Worm (Caenorhabditis elegans): ENCODE results near the gene C39F7.5.
A peak's percentile ranks its signal among the peaks of the same experiment; 100 is the strongest.

The C39F7.5 gene

DNA sequence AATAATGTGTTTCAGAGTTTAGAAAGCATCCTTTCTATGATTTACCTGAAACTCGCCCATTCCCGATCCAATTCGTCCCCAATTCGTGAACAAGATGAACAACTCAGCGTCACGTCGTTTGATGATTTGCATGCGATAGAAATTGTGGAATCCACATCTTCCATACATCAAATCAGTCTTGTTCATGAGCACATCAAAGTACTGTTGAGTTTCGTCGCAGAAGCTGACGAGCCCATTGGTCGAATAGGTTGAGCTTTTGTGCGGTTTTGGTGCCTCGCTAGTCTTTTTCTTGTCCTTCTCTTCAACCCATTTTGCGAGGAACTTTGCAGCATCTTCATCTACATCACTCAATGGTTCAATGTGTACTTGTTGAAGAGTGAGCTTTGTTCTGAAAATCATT lies 13.4 kb downstream of the C39F7.5 start:
- TF ChIP-seq ets-4 (GFP tag; optimal IDR thresholded peaks at IDR 0.05) (no peak), ztf-18 (tag; optimal IDR thresholded peaks at IDR 0.05) (no peak), die-1 (tag; optimal IDR thresholded peaks at IDR 0.05) (no peak), Y56A3A.18 (GFP tag; IDR thresholded peaks at IDR 0.05) (no peak), xnd-1 (tag; optimal IDR thresholded peaks at IDR 0.05) (no peak), ekl-4 (GFP tag; IDR thresholded peaks at IDR 0.05) (no peak), nhr-120 (GFP tag; IDR thresholded peaks at IDR 0.05) (no peak), F39B2.1 (GFP tag; IDR thresholded peaks at IDR 0.05) (no peak), nfya-2 (GFP tag; IDR thresholded peaks at IDR 0.05) (no peak), him-1 (tag; optimal IDR thresholded peaks at IDR 0.05) (no peak), sea-2 (GFP tag; IDR thresholded peaks at IDR 0.05) (no peak), lsy-27 (tag; optimal IDR thresholded peaks at IDR 0.05; ENCODE audit: borderline replicate concordance, insufficient read depth) (no peak), lin-35 (GFP tag; optimal IDR thresholded peaks at IDR 0.05) (no peak), lin-40 (tag; optimal IDR thresholded peaks at IDR 0.05) (no peak), pbrm-1 (GFP tag; IDR thresholded peaks at IDR 0.05) (no peak), let-607 (tag; optimal IDR thresholded peaks at IDR 0.05) (no peak), attf-6 (GFP tag; IDR thresholded peaks at IDR 0.05) (no peak), ztf-28 (GFP tag; IDR thresholded peaks at IDR 0.05) (no peak), ztf-3 (GFP tag; optimal IDR thresholded peaks at IDR 0.05) (no peak), ccch-3 (GFP tag; optimal IDR thresholded peaks at IDR 0.05) (no peak)

DNA sequence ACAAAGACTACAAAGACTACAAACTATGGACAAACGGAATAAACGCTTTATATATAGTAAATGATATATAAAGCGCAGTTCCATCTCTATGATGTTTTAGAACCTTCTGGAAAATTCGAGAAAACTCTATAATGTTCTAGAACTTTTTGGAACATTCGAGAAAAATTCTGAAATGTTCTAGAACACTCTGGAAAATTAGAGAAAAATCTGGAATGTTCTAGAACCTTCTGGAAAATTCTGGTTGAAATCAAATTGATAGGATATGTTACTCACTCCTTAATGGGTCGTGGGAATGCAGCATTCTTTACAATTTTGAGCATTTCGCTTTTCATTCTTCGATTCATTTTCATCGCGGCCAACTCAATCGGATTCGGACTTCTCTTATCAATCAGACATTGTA lies 14.0 kb downstream of the C39F7.5 start:
- TF ChIP-seq hlh-12 (tag; optimal IDR thresholded peaks at IDR 0.05) (no peak), hsf-1 (GFP tag; IDR thresholded peaks at IDR 0.05) (peak; percentile 92), madf-6 (GFP tag; IDR thresholded peaks at IDR 0.05) (no peak), rpc-1 (optimal IDR thresholded peaks at IDR 0.05) (peak; percentile 35), rpc-1 (tag; optimal IDR thresholded peaks at IDR 0.05) (no peak)

DNA sequence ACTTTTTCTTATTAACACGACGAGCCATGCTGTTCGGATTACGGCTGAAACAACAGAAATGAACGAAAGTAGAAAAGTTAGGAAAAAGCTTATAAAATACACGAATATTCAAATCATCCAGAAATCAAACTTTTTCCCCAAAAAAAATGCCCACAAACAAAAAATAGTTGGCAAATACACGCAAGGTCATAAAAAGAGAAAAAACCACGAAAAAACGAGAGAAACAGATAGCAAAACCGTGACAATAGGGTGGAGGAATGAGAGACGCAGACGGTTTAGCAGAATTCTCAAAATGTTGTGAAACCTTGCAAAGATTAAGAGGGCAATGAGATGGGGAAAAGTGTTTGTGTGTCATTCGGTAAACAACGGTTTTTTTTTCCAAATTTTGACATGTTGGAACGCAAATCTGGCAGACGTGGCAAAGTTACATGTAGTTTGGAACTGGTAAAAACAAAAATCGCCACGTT lies 21.1 kb downstream of the C39F7.5 start, which contains the start of gene tank-1:
tank-1 (minus strand) TSS at position 51 of the 467 bp plus-strand sequence.
- peak; percentile 88 for TF ChIP-seq hmg-1.2 (GFP tag; IDR thresholded peaks at IDR 0.05)
- no peak for TF ChIP-seq cebp-1 (GFP tag; IDR thresholded peaks at IDR 0.05)
- peak; percentile 82 for TF ChIP-seq cebp-1 (tag; optimal IDR thresholded peaks at IDR 0.05)
- TF ChIP-seq hrde-1 (tag; optimal IDR thresholded peaks at IDR 0.05; ENCODE audit: borderline replicate concordance): no peak
- TF ChIP-seq athp-1 (tag; optimal IDR thresholded peaks at IDR 0.05): no peak
- no peak for TF ChIP-seq madf-10 (tag; optimal IDR thresholded peaks at IDR 0.05)
- no peak for TF ChIP-seq madf-8 (GFP tag; conservative IDR thresholded peaks at IDR 0.05)
- 0 out of 2 replicates have a peak, but pooled peaks have one; percentile 18 for TF ChIP-seq dox-1 (GFP tag; IDR thresholded peaks at IDR 0.05)
- TF ChIP-seq F52B5.7 (tag; optimal IDR thresholded peaks at IDR 0.05): no peak
- TF ChIP-seq ztf-18 (tag; optimal IDR thresholded peaks at IDR 0.05): no peak

DNA sequence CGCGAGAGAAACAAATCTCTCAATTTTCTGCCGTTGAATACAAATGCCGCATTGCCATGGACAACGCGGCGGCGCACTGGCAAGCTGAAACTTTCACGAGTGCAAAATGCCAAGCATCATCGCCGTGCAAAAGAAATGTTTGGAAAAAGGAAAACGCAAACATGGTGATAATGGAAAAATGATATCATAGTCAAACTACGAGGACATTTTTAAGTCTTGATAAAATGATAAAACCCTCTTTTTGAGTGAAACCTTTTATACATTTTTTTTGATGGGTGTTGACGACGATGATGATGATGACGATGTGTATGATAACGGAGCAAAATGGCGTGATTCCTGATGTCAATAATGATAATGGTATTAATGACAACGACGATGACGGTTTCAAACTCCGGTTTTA lies 22.7 kb downstream of the C39F7.5 start:
- TF ChIP-seq ceh-79 (tag; optimal IDR thresholded peaks at IDR 0.05) (no peak), nhr-80 (tag; optimal IDR thresholded peaks at IDR 0.05) (peak; percentile 2)
